Fruit fly (Drosophila melanogaster) whole organism, embryonic: ENCODE data around the gene Nubp1.

Experiments
- ATbp ChIP-seq: fragments of 200-800 bp; sonication (Bioruptor generic); optimal IDR thresholded peaks from 2 replicates; lab custom pipeline; 2017; ENCODE audit warnings: missing biosample characterization, mild to moderate bottlenecking, missing genetic modification characterization, missing genetic modification reagents
- Aef1 ChIP-seq: fragments of 200-800 bp; sonication (Bioruptor generic); IDR thresholded peaks from 3 replicates; pipeline ENCODE4 v1.3.6; 2022; ENCODE audit warnings: missing biosample characterization, missing genetic modification characterization
- Bdp1 ChIP-seq: fragments of 200-800 bp; sonication (Bioruptor generic); optimal IDR thresholded peaks from 3 replicates; lab custom pipeline; 2016; ENCODE audit warnings: missing biosample characterization, missing genetic modification characterization
- Blimp-1 ChIP-seq: fragments of 200-800 bp; sonication (Bioruptor generic); optimal IDR thresholded peaks from 3 replicates; lab custom pipeline; 2018; ENCODE audit warnings: missing biosample characterization, missing genetic modification characterization, mild to moderate bottlenecking, moderate library complexity, missing genetic modification reagents
- CG10274 ChIP-seq: fragments of 200-800 bp; sonication (Bioruptor generic); optimal IDR thresholded peaks from 3 replicates; lab custom pipeline; 2017; ENCODE audit warnings: missing biosample characterization, mild to moderate bottlenecking, missing genetic modification characterization
- CG10321 ChIP-seq: fragments of 200-800 bp; sonication (Bioruptor generic); IDR thresholded peaks from 2 replicates; pipeline ENCODE4 v1.3.6; 2022; ENCODE audit warnings: missing biosample characterization, missing genetic modification characterization
- CG10431 ChIP-seq: fragments of 200-800 bp; sonication (Bioruptor generic); optimal IDR thresholded peaks from 3 replicates; lab custom pipeline; 2018; ENCODE audit warnings: missing biosample characterization, mild to moderate bottlenecking, missing genetic modification characterization
- CG10543 ChIP-seq: fragments of 200-800 bp; sonication (Bioruptor generic); optimal IDR thresholded peaks from 3 replicates; lab custom pipeline; 2017; ENCODE audit warnings: missing biosample characterization, mild to moderate bottlenecking, missing genetic modification characterization, moderate library complexity
- CG10654 ChIP-seq: fragments of 200-800 bp; sonication (Bioruptor generic); optimal IDR thresholded peaks from 2 replicates; lab custom pipeline; 2016; ENCODE audit warnings: missing biosample characterization, missing genetic modification characterization
- CG10959 ChIP-seq: fragments of 200-800 bp; sonication (Bioruptor generic); IDR thresholded peaks from 2 replicates; pipeline ENCODE4 v1.3.6; 2022; ENCODE audit warnings: missing biosample characterization, missing genetic modification characterization
- CG13123 ChIP-seq: fragments of 200-800 bp; sonication (Bioruptor generic); optimal IDR thresholded peaks from 2 replicates; lab custom pipeline; 2016; ENCODE audit warnings: missing biosample characterization, missing genetic modification characterization
- CG16815 ChIP-seq: fragments of 200-800 bp; sonication (Bioruptor generic); optimal IDR thresholded peaks from 3 replicates; lab custom pipeline; 2017; ENCODE audit warnings: missing biosample characterization, mild to moderate bottlenecking, missing genetic modification characterization
- CG17829 ChIP-seq: fragments of 200-800 bp; optimal IDR thresholded peaks from 2 replicates; lab custom pipeline; 2019; ENCODE audit warnings: missing biosample characterization, mild to moderate bottlenecking, missing genetic modification characterization, moderate library complexity
- CG1792 ChIP-seq: fragments of 200-800 bp; sonication (Bioruptor generic); optimal IDR thresholded peaks from 2 replicates; lab custom pipeline; 2016; ENCODE audit warnings: missing biosample characterization, missing genetic modification characterization
- CG2116 ChIP-seq: fragments of 200-800 bp; sonication (Bioruptor generic); optimal IDR thresholded peaks from 3 replicates; lab custom pipeline; 2018; ENCODE audit warnings: missing biosample characterization, mild to moderate bottlenecking, missing genetic modification characterization
- CG2875 ChIP-seq: fragments of 200-800 bp; sonication (Bioruptor generic); optimal IDR thresholded peaks from 2 replicates; lab custom pipeline; 2017; ENCODE audit warnings: missing biosample characterization, mild to moderate bottlenecking, missing genetic modification characterization, missing genetic modification reagents
- CG4282 ChIP-seq: fragments of 200-800 bp; sonication (Bioruptor generic); optimal IDR thresholded peaks from 2 replicates; lab custom pipeline; 2016; ENCODE audit warnings: missing biosample characterization, missing genetic modification characterization
- CG4730 ChIP-seq: fragments of 200-800 bp; sonication (Bioruptor generic); IDR thresholded peaks from 2 replicates; pipeline ENCODE4 v1.3.6; 2022; ENCODE audit warnings: missing biosample characterization, missing genetic modification characterization
- CG5245 ChIP-seq: fragments of 200-800 bp; sonication (Bioruptor generic); optimal IDR thresholded peaks from 3 replicates; lab custom pipeline; 2016; ENCODE audit warnings: missing biosample characterization, missing genetic modification characterization
- CG6791 ChIP-seq: fragments of 200-800 bp; sonication (Bioruptor generic); IDR thresholded peaks from 3 replicates; pipeline ENCODE4 v1.3.6; 2022; ENCODE audit warnings: missing biosample characterization, missing genetic modification characterization; ENCODE audit not compliant: partially characterized antibody
- CG8388 ChIP-seq: fragments of 200-800 bp; sonication (Bioruptor generic); optimal IDR thresholded peaks from 2 replicates; lab custom pipeline; 2019; ENCODE audit warnings: missing biosample characterization, mild to moderate bottlenecking, missing genetic modification characterization, moderate library complexity
- CG8478 ChIP-seq: fragments of >200 bp; optimal IDR thresholded peaks from 2 replicates; lab custom pipeline; 2018
- CrebB ChIP-seq: fragments of 200-800 bp; sonication (Bioruptor generic); optimal IDR thresholded peaks from 3 replicates; lab custom pipeline; 2018; ENCODE audit warnings: missing biosample characterization, mild to moderate bottlenecking, missing genetic modification characterization
- D ChIP-seq, 2 experiments: fragments of 200-800 bp in 1 of 2; fragments of >200 bp in 1 of 2; sonication (Bioruptor generic) in 1 of 2; optimal IDR thresholded peaks; 2 replicates in 1 of 2; 3 replicates in 1 of 2; lab custom pipeline; 2017; ENCODE audit warnings: mild to moderate bottlenecking in 1 of 2, missing biosample characterization in 1 of 2, missing genetic modification characterization in 1 of 2, missing genetic modification reagents in 1 of 2
- E2f2 ChIP-seq: fragments of 200-800 bp; sonication (Bioruptor generic); IDR thresholded peaks from 2 replicates; pipeline ENCODE4 v1.3.6; 2022; ENCODE audit warnings: missing biosample characterization, missing genetic modification characterization
- Fer2 ChIP-seq: fragments of 200-800 bp; sonication (Bioruptor generic); optimal IDR thresholded peaks from 2 replicates; lab custom pipeline; 2018; ENCODE audit warnings: missing biosample characterization, mild to moderate bottlenecking, missing genetic modification characterization, moderate library complexity
- Hr51 ChIP-seq, 2 experiments: fragments of 200-800 bp; sonication (Bioruptor generic); optimal IDR thresholded peaks; 2 replicates in 1 of 2; 3 replicates in 1 of 2; lab custom pipeline; 2016 to 2018; ENCODE audit warnings: missing biosample characterization in 2 of 2, missing genetic modification characterization in 2 of 2, mild to moderate bottlenecking in 1 of 2, moderate library complexity in 1 of 2
- NC2β ChIP-seq: fragments of 200-800 bp; sonication (Bioruptor generic); optimal IDR thresholded peaks from 2 replicates; lab custom pipeline; 2016; ENCODE audit warnings: missing biosample characterization, missing genetic modification characterization
- abd-A ChIP-seq: fragments of 200-800 bp; sonication (Bioruptor generic); optimal IDR thresholded peaks from 3 replicates; lab custom pipeline; 2019; ENCODE audit warnings: missing biosample characterization, mild to moderate bottlenecking, missing genetic modification characterization, moderate library complexity
- ash1 ChIP-seq: fragments of 200-800 bp; sonication (Bioruptor generic); optimal IDR thresholded peaks from 2 replicates; lab custom pipeline; 2018; ENCODE audit warnings: missing biosample characterization, mild to moderate bottlenecking, missing genetic modification characterization
- az2 ChIP-seq: fragments of 200-800 bp; sonication (Bioruptor generic); optimal IDR thresholded peaks from 3 replicates; lab custom pipeline; 2016; ENCODE audit warnings: missing biosample characterization, missing genetic modification characterization
- bsh ChIP-seq, 2 experiments: fragments of 200-800 bp; sonication (Bioruptor generic); optimal IDR thresholded peaks; 2 replicates each; lab custom pipeline; 2017 to 2018; ENCODE audit warnings: mild to moderate bottlenecking in 2 of 2, missing biosample characterization in 2 of 2, missing genetic modification characterization in 2 of 2, moderate library complexity in 1 of 2
- crc ChIP-seq: fragments of 200-800 bp; sonication (Bioruptor generic); optimal IDR thresholded peaks from 2 replicates; lab custom pipeline; 2016; ENCODE audit warnings: missing biosample characterization, missing genetic modification characterization
- ems ChIP-seq: fragments of 200-800 bp; sonication (Bioruptor generic); optimal IDR thresholded peaks from 3 replicates; lab custom pipeline; 2016; ENCODE audit warnings: missing biosample characterization, missing genetic modification characterization
- esg ChIP-seq: fragments of 200-800 bp; sonication (Bioruptor generic); conservative IDR thresholded peaks from 2 replicates; pipeline ENCODE4 v1.3.6; 2022; ENCODE audit warnings: missing biosample characterization, missing genetic modification characterization
- gcm2 ChIP-seq: fragments of 200-800 bp; sonication (Bioruptor generic); optimal IDR thresholded peaks from 2 replicates; lab custom pipeline; 2016; ENCODE audit warnings: missing biosample characterization, missing genetic modification characterization
- hth ChIP-seq: fragments of >200 bp; optimal IDR thresholded peaks from 2 replicates; lab custom pipeline; 2017; ENCODE audit warnings: inconsistent platforms
- kay ChIP-seq: fragments of 200-800 bp; sonication (Bioruptor generic); optimal IDR thresholded peaks from 2 replicates; lab custom pipeline; 2016; ENCODE audit warnings: missing biosample characterization, missing genetic modification characterization
- kni ChIP-seq: fragments of 200-800 bp; sonication (Bioruptor generic); optimal IDR thresholded peaks from 3 replicates; lab custom pipeline; 2017; ENCODE audit warnings: mild to moderate bottlenecking, missing biosample characterization, missing genetic modification reagents, missing genetic modification characterization
- mld ChIP-seq: fragments of 200-800 bp; sonication (Bioruptor generic); IDR thresholded peaks from 3 replicates; pipeline ENCODE4 v1.3.6; 2022; ENCODE audit warnings: missing biosample characterization, missing genetic modification characterization; ENCODE audit not compliant: partially characterized antibody
- pho ChIP-seq: fragments of 200-800 bp; sonication (Bioruptor generic); optimal IDR thresholded peaks from 2 replicates; lab custom pipeline; 2016; ENCODE audit warnings: missing biosample characterization, missing genetic modification characterization
- prd ChIP-seq, 3 experiments: fragments of >200 bp in 2 of 3; fragments of 200-800 bp in 1 of 3; sonication (Bioruptor generic) in 1 of 3; optimal IDR thresholded peaks in 2 of 3; IDR thresholded peaks in 1 of 3; 2 replicates in 2 of 3; 3 replicates in 1 of 3; pipeline versions ENCODE4 v1.3.6 to Lab custom; 2017 to 2022; ENCODE audit warnings: missing biosample characterization in 1 of 3, missing genetic modification characterization in 1 of 3
- pzg ChIP-seq: fragments of 200-800 bp; sonication (Bioruptor generic); optimal IDR thresholded peaks from 3 replicates; lab custom pipeline; 2018; ENCODE audit warnings: missing biosample characterization, mild to moderate bottlenecking, missing genetic modification characterization, moderate library complexity
- sd ChIP-seq: fragments of 200-800 bp; sonication (Bioruptor generic); optimal IDR thresholded peaks from 3 replicates; lab custom pipeline; 2018; ENCODE audit warnings: missing biosample characterization, mild to moderate bottlenecking, missing genetic modification characterization, moderate library complexity
- sug ChIP-seq: fragments of 200-800 bp; optimal IDR thresholded peaks from 2 replicates; lab custom pipeline; 2019; ENCODE audit warnings: missing biosample characterization, mild to moderate bottlenecking, missing genetic modification characterization, moderate library complexity
- tap ChIP-seq: fragments of 200-800 bp; optimal IDR thresholded peaks from 3 replicates; lab custom pipeline; 2019; ENCODE audit warnings: missing biosample characterization, mild to moderate bottlenecking, missing genetic modification characterization, moderate library complexity
- tll ChIP-seq, 2 experiments: fragments of 200-800 bp in 1 of 2; fragments of >200 bp in 1 of 2; sonication (Bioruptor generic) in 1 of 2; optimal IDR thresholded peaks; 2 replicates each; lab custom pipeline; 2017 to 2019; ENCODE audit warnings: missing biosample characterization in 2 of 2, missing genetic modification characterization in 2 of 2, mild to moderate bottlenecking in 1 of 2, moderate library complexity in 1 of 2
- yki ChIP-seq: fragments of >200 bp; optimal IDR thresholded peaks from 3 replicates; lab custom pipeline; 2018

The Nubp1 gene

DNA sequence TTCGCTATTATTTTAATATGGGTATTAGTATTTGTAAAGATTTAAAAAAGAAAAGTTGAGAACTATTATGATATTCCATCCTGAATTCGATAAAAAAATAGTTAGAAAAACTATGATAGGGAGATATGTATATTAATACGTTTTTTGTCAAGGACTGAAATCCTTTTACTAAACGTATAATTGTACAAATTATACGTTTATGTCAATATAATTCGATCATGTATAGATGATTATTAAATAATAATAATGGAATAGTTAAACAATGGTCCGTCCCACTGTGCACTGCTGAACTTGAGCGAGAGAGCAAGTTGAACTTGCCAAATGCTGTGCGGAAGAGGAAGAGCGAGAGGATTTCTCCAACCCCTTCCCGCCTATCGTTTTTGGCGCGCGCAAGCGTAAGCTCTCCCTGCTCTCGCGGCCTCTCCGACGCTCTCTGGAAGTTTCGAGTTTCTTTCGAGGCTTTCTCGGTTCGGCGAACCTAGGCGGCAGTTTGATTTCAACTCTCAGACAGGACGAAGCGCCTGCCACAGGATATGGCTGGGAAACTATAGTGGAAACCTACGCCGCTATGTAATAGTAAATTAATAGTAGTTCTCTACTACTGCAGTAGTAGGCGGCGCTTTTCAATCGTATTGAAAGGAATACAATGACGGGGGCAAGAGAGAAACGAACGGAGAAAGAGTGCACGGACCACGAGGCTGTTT lies 47.3 kb upstream of the Nubp1 start (continued):
- no peak for TF ChIP-seq CG4282 (GFP tag; lab: Kevin White, UChicago)
- TF ChIP-seq mld = no peak
- TF ChIP-seq CG10543 = peak; percentile 40
- no peak for TF ChIP-seq ash1 (GFP tag; lab: Kevin White, UChicago)
- TF ChIP-seq CG4730 (GFP tag; lab: Robert Waterston, UW) = no peak
- TF ChIP-seq ATbp = peak; percentile 41
- TF ChIP-seq Blimp-1 (GFP tag; lab: Kevin White, UChicago) = peak; percentile 72
- no peak for TF ChIP-seq Aef1 (GFP tag; lab: Robert Waterston, UW)
- peak in 1 of 2 experiments; percentile 85 for TF ChIP-seq Hr51 (GFP tag; optimal IDR thresholded peaks at IDR 0.05; lab: Kevin White, UChicago)
- no peak for TF ChIP-seq CG16815 (GFP tag; lab: Kevin White, UChicago)
- peak; percentile 40 for TF ChIP-seq CG8388 (GFP tag; lab: Kevin White, UChicago)
- TF ChIP-seq E2f2 (GFP tag; lab: Robert Waterston, UW) = no peak; the same call in 1 of the 2 replicates
- TF ChIP-seq CG13123 = no peak
- TF ChIP-seq CG2875 (GFP tag; lab: Kevin White, UChicago) = peak; percentile 36
- no peak for TF ChIP-seq tll (GFP tag; optimal IDR thresholded peaks at IDR 0.05; lab: Kevin White, UChicago)
- TF ChIP-seq prd (optimal IDR thresholded peaks at IDR 0.05; lab: Kevin White, UChicago) = no peak
- TF ChIP-seq prd (GFP tag; IDR thresholded peaks at IDR 0.05; lab: Robert Waterston, UW) = 0 out of 3 replicates have a peak, but pooled peaks have one; percentile 24
- TF ChIP-seq Fer2 (tag; lab: Kevin White, UChicago) = peak; percentile 9
- no peak for TF ChIP-seq CG10274
- no peak for TF ChIP-seq tap
- peak; percentile 83 for TF ChIP-seq abd-A
- TF ChIP-seq yki = peak; percentile 16
- peak; percentile 62 for TF ChIP-seq sug (tag; lab: Kevin White, UChicago)
- no peak for TF ChIP-seq CG10959 (GFP tag; lab: Robert Waterston, UW)
- TF ChIP-seq kay (GFP tag; lab: Kevin White, UChicago) = peak; percentile 15
- TF ChIP-seq CG1792 (GFP tag; lab: Kevin White, UChicago) = no peak
- no peak for TF ChIP-seq NC2β (GFP tag; lab: Kevin White, UChicago)
- TF ChIP-seq esg (GFP tag; lab: Robert Waterston, UW) = peak; percentile 30; the same call in 1 of the 2 replicates
- TF ChIP-seq pzg (GFP tag; lab: Kevin White, UChicago) = no peak
- TF ChIP-seq gcm2 (GFP tag; lab: Kevin White, UChicago) = no peak
- no peak for TF ChIP-seq CrebB (tag; lab: Kevin White, UChicago)
- TF ChIP-seq CG10321 = no peak; the same call in 1 of the 2 replicates
- no peak for TF ChIP-seq kni (GFP tag; lab: Kevin White, UChicago)
- TF ChIP-seq CG2116 (GFP tag; lab: Kevin White, UChicago) = peak; percentile 2
- TF ChIP-seq pho = no peak
- TF ChIP-seq Bdp1 (GFP tag; lab: Kevin White, UChicago) = no peak
- TF ChIP-seq CG10654 (GFP tag; lab: Kevin White, UChicago) = peak; percentile 24
- no peak for TF ChIP-seq D (optimal IDR thresholded peaks at IDR 0.05; lab: Kevin White, UChicago)
- TF ChIP-seq D (GFP tag; optimal IDR thresholded peaks at IDR 0.05; lab: Kevin White, UChicago) = peak; percentile 31
- TF ChIP-seq az2 (GFP tag; lab: Kevin White, UChicago) = peak; percentile 38
- peak; percentile 39 for TF ChIP-seq CG17829 (tag; lab: Kevin White, UChicago)
- TF ChIP-seq bsh (GFP tag; optimal IDR thresholded peaks at IDR 0.05; lab: Kevin White, UChicago) = peak; percentile 61
- peak; percentile 15 for TF ChIP-seq CG5245 (GFP tag; lab: Kevin White, UChicago)
- no peak for TF ChIP-seq ems (GFP tag; lab: Kevin White, UChicago)
- TF ChIP-seq CG8478 (lab: Kevin White, UChicago) = no peak
- TF ChIP-seq CG6791 (GFP tag; lab: Robert Waterston, UW) = no peak
- no peak for TF ChIP-seq crc (GFP tag; lab: Kevin White, UChicago)
- no peak for TF ChIP-seq CG10431 (GFP tag; lab: Kevin White, UChicago)
- no peak for TF ChIP-seq hth
- TF ChIP-seq sd = no peak
